Worm (Caenorhabditis elegans): ENCODE results near the gene C40A11.6.

Gene C40A11.6

ce11 chrII:2145566-2145965, at the start of gene C40A11.6:
Gene C40A11.6, minus strand, starts transcription at chrII:2145666.
- TF ChIP-seq crh-2 (tag; optimal IDR thresholded peaks at IDR 0.05), result no peak
- no peak for TF ChIP-seq nhr-10 (tag; optimal IDR thresholded peaks at IDR 0.05)
- TF ChIP-seq gmeb-1 (tag; optimal IDR thresholded peaks at IDR 0.05), result no peak
- no peak for TF ChIP-seq ztf-11 (tag; optimal IDR thresholded peaks at IDR 0.05)
- no peak for TF ChIP-seq alr-1 (tag; optimal IDR thresholded peaks at IDR 0.05)
- no peak for TF ChIP-seq zag-1 (tag; optimal IDR thresholded peaks at IDR 0.05)
- no peak for TF ChIP-seq dmd-4 (tag; optimal IDR thresholded peaks at IDR 0.05)
- no peak for TF ChIP-seq nhr-6 (tag; optimal IDR thresholded peaks at IDR 0.05)
- no peak for TF ChIP-seq Y55F3AM.14 (GFP tag; optimal IDR thresholded peaks at IDR 0.05)
- no peak for TF ChIP-seq sem-4 (tag; optimal IDR thresholded peaks at IDR 0.05)
- no peak for TF ChIP-seq nhr-21 (tag; optimal IDR thresholded peaks at IDR 0.05)
- no peak for TF ChIP-seq snpc-4 (tag; optimal IDR thresholded peaks at IDR 0.05)
- no peak for TF ChIP-seq unc-62 (GFP tag; optimal IDR thresholded peaks at IDR 0.05)
- no peak for TF ChIP-seq unc-55 (GFP tag; optimal IDR thresholded peaks at IDR 0.05)
- TF ChIP-seq fos-1 (tag; optimal IDR thresholded peaks at IDR 0.05), result no peak
- TF ChIP-seq nhr-25 (tag; optimal IDR thresholded peaks at IDR 0.05), result no peak
- no peak for TF ChIP-seq lin-13 (GFP tag; optimal IDR thresholded peaks at IDR 0.05)
- no peak for TF ChIP-seq ztf-1 (GFP tag; conservative IDR thresholded peaks at IDR 0.05)

- TF ChIP-seq skn-1 (tag; optimal IDR thresholded peaks at IDR 0.05), result no peak
These were observed 46.8 kb upstream of the C40A11.6 start for ce11 chrII:2192267-2192666.

- TF ChIP-seq lin-13 (GFP tag; optimal IDR thresholded peaks at IDR 0.05), result no peak
- peak in 1 of 2 experiments; percentile 3 for TF ChIP-seq lsy-2 (tag; optimal IDR thresholded peaks at IDR 0.05)
- peak; percentile 2 for TF ChIP-seq sma-9 (GFP tag; optimal IDR thresholded peaks at IDR 0.05)
- TF ChIP-seq sma-9 (tag; optimal IDR thresholded peaks at IDR 0.05), result no peak
These were observed 45.9 kb upstream of the C40A11.6 start for ce11 chrII:2191383-2191782.

- no peak for TF ChIP-seq fos-1 (tag; optimal IDR thresholded peaks at IDR 0.05)
- TF ChIP-seq R02D3.7 (tag; optimal IDR thresholded peaks at IDR 0.05), result no peak
- TF ChIP-seq nhr-12 (tag; optimal IDR thresholded peaks at IDR 0.05), result no peak
- no peak for TF ChIP-seq C34F6.9 (tag; optimal IDR thresholded peaks at IDR 0.05)
These were observed 45.1 kb upstream of the C40A11.6 start for ce11 chrII:2190522-2190921.

- TF ChIP-seq nhr-6 (tag; optimal IDR thresholded peaks at IDR 0.05), result no peak
- TF ChIP-seq lin-13 (GFP tag; optimal IDR thresholded peaks at IDR 0.05), result no peak
- TF ChIP-seq nhr-23 (tag; optimal IDR thresholded peaks at IDR 0.05), result no peak
- TF ChIP-seq egl-27 (tag; optimal IDR thresholded peaks at IDR 0.05), result no peak
- TF ChIP-seq mbf-1 (tag; optimal IDR thresholded peaks at IDR 0.05), result no peak
- no peak for TF ChIP-seq nhr-10 (tag; optimal IDR thresholded peaks at IDR 0.05)
- no peak for TF ChIP-seq unc-39 (tag; optimal IDR thresholded peaks at IDR 0.05)
- TF ChIP-seq crh-2 (tag; optimal IDR thresholded peaks at IDR 0.05), result no peak
- no peak for TF ChIP-seq nhr-12 (tag; optimal IDR thresholded peaks at IDR 0.05)
- no peak for TF ChIP-seq fos-1 (tag; optimal IDR thresholded peaks at IDR 0.05)
- TF ChIP-seq nhr-11 (tag; optimal IDR thresholded peaks at IDR 0.05), result no peak
- no peak for TF ChIP-seq nhr-21 (tag; optimal IDR thresholded peaks at IDR 0.05)
- TF ChIP-seq sem-4 (tag; optimal IDR thresholded peaks at IDR 0.05), result no peak
- TF ChIP-seq snpc-4 (tag; optimal IDR thresholded peaks at IDR 0.05), result no peak
- TF ChIP-seq alr-1 (tag; optimal IDR thresholded peaks at IDR 0.05), result no peak
- no peak for TF ChIP-seq lin-11 (tag; optimal IDR thresholded peaks at IDR 0.05)
- TF ChIP-seq blmp-1 (tag; optimal IDR thresholded peaks at IDR 0.05; ENCODE audit: insufficient read depth), result no peak
These were observed 43.9 kb upstream of the C40A11.6 start, which contains the start of gene mtq-2 for ce11 chrII:2189357-2189756. Gene mtq-2, minus strand, starts transcription at chrII:2189457.

ce11 chrII:2186730-2187129, 41.3 kb upstream of the C40A11.6 start:
- TF ChIP-seq lsy-2 (tag; optimal IDR thresholded peaks at IDR 0.05), result peak in 1 of 2 experiments; percentile 31
- TF ChIP-seq ceh-82 (tag; optimal IDR thresholded peaks at IDR 0.05), result no peak

All from whole organism, L2 larva.